Worm (Caenorhabditis elegans) whole organism, mixed stage, embryonic: ENCODE measurements around the gene F58E6.5.

ENCODE experiments used
- M03D4.4 ChIP-seq: sonication (generic microtip); optimal IDR thresholded peaks from 2 replicates; lab custom pipeline; 2017; ENCODE audit warnings: mild to moderate bottlenecking, missing genetic modification characterization, missing compliant biosample characterization
- bed-3 ChIP-seq: fragments of 200-800 bp; sonication (Bioruptor generic); optimal IDR thresholded peaks from 3 replicates; lab custom pipeline; 2018; ENCODE audit warnings: mild to moderate bottlenecking, missing genetic modification characterization, moderate library complexity, missing compliant biosample characterization
- blmp-1 ChIP-seq: fragments of 150-350 bp; optimal IDR thresholded peaks from 2 replicates; lab custom pipeline; 2014; ENCODE audit warnings: missing biosample characterization, missing genetic modification characterization
- ceh-39 ChIP-seq: fragments of 150-350 bp; optimal IDR thresholded peaks from 2 replicates; lab custom pipeline; 2014; ENCODE audit warnings: missing biosample characterization, missing genetic modification characterization
- ceh-43 ChIP-seq: fragments of 200-800 bp; sonication (Bioruptor generic); optimal IDR thresholded peaks from 2 replicates; lab custom pipeline; 2018; ENCODE audit warnings: mild to moderate bottlenecking, missing genetic modification characterization, moderate library complexity, missing compliant biosample characterization
- ceh-83 ChIP-seq: fragments of 200-800 bp; sonication (Bioruptor generic); optimal IDR thresholded peaks from 2 replicates; lab custom pipeline; 2018; ENCODE audit warnings: mild to moderate bottlenecking, missing genetic modification characterization, missing compliant biosample characterization
- ces-1 ChIP-seq: fragments of 150-350 bp; optimal IDR thresholded peaks from 2 replicates; lab custom pipeline; 2014; ENCODE audit warnings: missing biosample characterization, missing genetic modification reagents, missing genetic modification characterization
- cnd-1 ChIP-seq: fragments of 200-800 bp; sonication (Bioruptor generic); optimal IDR thresholded peaks from 2 replicates; lab custom pipeline; 2018; ENCODE audit warnings: mild to moderate bottlenecking, missing genetic modification characterization, missing compliant biosample characterization
- drap-1 ChIP-seq: fragments of 200-800 bp; sonication (Bioruptor generic); optimal IDR thresholded peaks from 3 replicates; lab custom pipeline; 2018; ENCODE audit warnings: mild to moderate bottlenecking, missing genetic modification characterization, missing compliant biosample characterization
- elt-1 ChIP-seq: sonication (generic microtip); optimal IDR thresholded peaks from 2 replicates; lab custom pipeline; 2017; ENCODE audit warnings: missing genetic modification characterization, mild to moderate bottlenecking, missing compliant biosample characterization, antibody characterized with exemption, moderate library complexity, borderline replicate concordance; ENCODE audit not compliant: insufficient read depth
- elt-3 ChIP-seq: fragments of 150-350 bp; optimal IDR thresholded peaks from 2 replicates; lab custom pipeline; 2014; ENCODE audit warnings: missing biosample characterization, missing genetic modification characterization
- flh-1 ChIP-seq: fragments of 200-800 bp; sonication (Bioruptor generic); optimal IDR thresholded peaks from 2 replicates; lab custom pipeline; 2018; ENCODE audit warnings: mild to moderate bottlenecking, missing genetic modification characterization, moderate library complexity, missing compliant biosample characterization
- ham-2 ChIP-seq: fragments of 200-800 bp; sonication (Bioruptor generic); optimal IDR thresholded peaks from 2 replicates; lab custom pipeline; 2018; ENCODE audit warnings: mild to moderate bottlenecking, missing genetic modification characterization, missing compliant biosample characterization
- hlh-1 ChIP-seq: fragments of 150-350 bp; optimal IDR thresholded peaks from 2 replicates; lab custom pipeline; 2014; ENCODE audit warnings: missing biosample characterization, missing genetic modification reagents, missing genetic modification characterization
- lin-13 ChIP-seq: fragments of 150-350 bp; optimal IDR thresholded peaks from 2 replicates; lab custom pipeline; 2014; ENCODE audit warnings: missing biosample characterization, missing genetic modification characterization
- lin-32 ChIP-seq: fragments of 200-800 bp; sonication (Bioruptor generic); optimal IDR thresholded peaks from 2 replicates; lab custom pipeline; 2018; ENCODE audit warnings: mild to moderate bottlenecking, missing genetic modification characterization, missing compliant biosample characterization
- lsy-2 ChIP-seq: fragments of 150-350 bp; optimal IDR thresholded peaks from 2 replicates; lab custom pipeline; 2014; ENCODE audit warnings: missing biosample characterization, missing genetic modification characterization
- mab-5 ChIP-seq: fragments of 150-350 bp; optimal IDR thresholded peaks from 2 replicates; lab custom pipeline; 2014; ENCODE audit warnings: missing biosample characterization, missing genetic modification characterization
- mep-1 ChIP-seq: fragments of 150-350 bp; optimal IDR thresholded peaks from 2 replicates; lab custom pipeline; 2017; ENCODE audit warnings: missing biosample characterization, missing genetic modification reagents, missing genetic modification characterization, inconsistent platforms
- mls-2 ChIP-seq: sonication (generic microtip); optimal IDR thresholded peaks from 2 replicates; lab custom pipeline; 2016; ENCODE audit warnings: mild to moderate bottlenecking, missing genetic modification characterization, moderate library complexity, missing compliant biosample characterization
- nhr-12 ChIP-seq: fragments of 150-350 bp; optimal IDR thresholded peaks from 2 replicates; lab custom pipeline; 2014; ENCODE audit warnings: missing biosample characterization, missing genetic modification characterization
- nhr-2 ChIP-seq: fragments of 150-350 bp; optimal IDR thresholded peaks from 2 replicates; lab custom pipeline; 2014; ENCODE audit warnings: missing biosample characterization, missing genetic modification characterization
- nhr-237 ChIP-seq: fragments of 150-350 bp; optimal IDR thresholded peaks from 2 replicates; lab custom pipeline; 2014; ENCODE audit warnings: missing biosample characterization, missing genetic modification characterization
- nhr-28 ChIP-seq: fragments of 150-350 bp; optimal IDR thresholded peaks from 2 replicates; lab custom pipeline; 2014; ENCODE audit warnings: missing biosample characterization, missing genetic modification characterization
- nhr-76 ChIP-seq: sonication (generic microtip); optimal IDR thresholded peaks from 2 replicates; lab custom pipeline; 2017; ENCODE audit warnings: missing biosample characterization, missing genetic modification characterization
- pha-4 ChIP-seq: fragments of 150-350 bp; optimal IDR thresholded peaks from 2 replicates; lab custom pipeline; 2018; ENCODE audit warnings: missing biosample characterization, missing genetic modification reagents, missing genetic modification characterization
- sem-2 ChIP-seq: fragments of 200-800 bp; sonication (Bioruptor generic); optimal IDR thresholded peaks from 2 replicates; lab custom pipeline; 2018; ENCODE audit warnings: mild to moderate bottlenecking, missing genetic modification characterization, missing compliant biosample characterization
- snpc-4 ChIP-seq: fragments of 150-350 bp; optimal IDR thresholded peaks from 2 replicates; lab custom pipeline; 2014; ENCODE audit warnings: missing biosample characterization, missing genetic modification characterization
- sptf-1 ChIP-seq: sonication (generic microtip); optimal IDR thresholded peaks from 2 replicates; lab custom pipeline; 2017; ENCODE audit warnings: mild to moderate bottlenecking, missing genetic modification characterization, moderate library complexity, missing compliant biosample characterization
- tbx-8 ChIP-seq: fragments of 200-800 bp; sonication (Bioruptor generic); optimal IDR thresholded peaks from 2 replicates; lab custom pipeline; 2018; ENCODE audit warnings: mild to moderate bottlenecking, missing genetic modification characterization, moderate library complexity, missing compliant biosample characterization
- unc-120 ChIP-seq: sonication (generic microtip); optimal IDR thresholded peaks from 2 replicates; lab custom pipeline; 2017; ENCODE audit warnings: missing genetic modification characterization, missing compliant biosample characterization; ENCODE audit not compliant: poor library complexity, severe bottlenecking
- unc-39 ChIP-seq: fragments of 150-350 bp; optimal IDR thresholded peaks from 2 replicates; lab custom pipeline; 2014; ENCODE audit warnings: missing biosample characterization, missing genetic modification characterization
- unc-62 ChIP-seq: fragments of 150-350 bp; optimal IDR thresholded peaks from 2 replicates; lab custom pipeline; 2014; ENCODE audit warnings: missing biosample characterization, missing genetic modification reagents, missing genetic modification characterization
- zip-8 ChIP-seq: fragments of 150-350 bp; optimal IDR thresholded peaks from 2 replicates; lab custom pipeline; 2014; ENCODE audit warnings: missing biosample characterization, missing genetic modification characterization
- ztf-11 ChIP-seq: fragments of 150-350 bp; optimal IDR thresholded peaks from 2 replicates; lab custom pipeline; 2014; ENCODE audit warnings: missing biosample characterization, missing genetic modification characterization

The F58E6.5 gene

ce11 chrV:9737287-9737686, 17.1 kb downstream of the F58E6.5 start, which contains the start of gene aqp-4:
TSS of gene aqp-4 (plus strand) at chrV:9737556.
- no peak for TF ChIP-seq tbx-8
- no peak for TF ChIP-seq unc-120
- no peak for TF ChIP-seq hlh-1 (tag; lab: Kevin White, UChicago)
- no peak for TF ChIP-seq unc-62 (GFP tag; lab: Kevin White, UChicago)
- no peak for TF ChIP-seq drap-1 (GFP tag; lab: Kevin White, UChicago)

ce11 chrV:9733920-9734454, 20.4 kb downstream of the F58E6.5 start, which contains the start of gene cal-7:
TSS of gene cal-7 (plus strand) at chrV:9734103.
- TF ChIP-seq zip-8 (no peak), sptf-1 (tag; lab: Kevin White, UChicago) (no peak), unc-62 (GFP tag; lab: Kevin White, UChicago) (no peak), cnd-1 (tag; lab: Kevin White, UChicago) (no peak), ceh-43 (GFP tag; lab: Kevin White, UChicago) (no peak), unc-120 (no peak), nhr-28 (tag; lab: Kevin White, UChicago) (no peak)
- TF ChIP-seq, all 35 proteins: peak for 0

DNA sequence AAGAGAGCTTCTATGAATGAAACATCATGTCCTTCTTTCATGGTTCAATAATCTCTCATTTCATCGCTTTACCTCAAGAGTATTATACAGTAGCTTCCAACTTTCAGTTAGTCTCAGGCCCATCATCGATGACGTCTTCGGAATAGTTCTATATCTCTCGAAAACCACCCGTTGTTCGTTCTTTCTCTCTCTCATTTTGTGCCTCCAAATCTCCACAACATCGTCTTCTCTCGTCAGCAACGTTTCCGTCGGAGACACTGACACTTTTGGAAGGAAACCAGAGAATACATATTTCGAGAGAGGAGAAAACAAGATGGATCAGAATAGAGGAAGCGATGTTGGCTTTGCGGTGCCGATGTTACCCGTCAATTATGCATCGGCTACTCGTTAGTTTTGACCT, 22.5 kb downstream of the F58E6.5 start:
- TF ChIP-seq unc-62 (GFP tag; lab: Kevin White, UChicago) = peak; percentile 65
- no peak for TF ChIP-seq mls-2
- peak; percentile 28 for TF ChIP-seq ham-2 (GFP tag; lab: Kevin White, UChicago)

- TF ChIP-seq ztf-11 (tag; lab: Kevin White, UChicago) (peak; percentile 77), mls-2 (peak; percentile 90), unc-120 (peak; percentile 98), cnd-1 (tag; lab: Kevin White, UChicago) (peak; percentile 17), tbx-8 (peak; percentile 55), nhr-76 (tag; lab: Kevin White, UChicago) (peak; percentile 32), flh-1 (peak; percentile 54), nhr-28 (tag; lab: Kevin White, UChicago) (no peak), M03D4.4 (tag; lab: Kevin White, UChicago) (peak; percentile 78), lsy-2 (tag; lab: Kevin White, UChicago) (peak; percentile 95), mab-5 (tag; lab: Kevin White, UChicago) (peak; percentile 42), elt-3 (no peak), mep-1 (tag; lab: Kevin White, UChicago) (peak; percentile 38), bed-3 (GFP tag; lab: Kevin White, UChicago) (no peak), ces-1 (GFP tag; lab: Kevin White, UChicago) (peak; percentile 37), ceh-39 (tag; lab: Kevin White, UChicago) (peak; percentile 48), ceh-83 (GFP tag; lab: Kevin White, UChicago) (no peak), lin-32 (GFP tag; lab: Kevin White, UChicago) (peak; percentile 37), ceh-43 (GFP tag; lab: Kevin White, UChicago) (peak; percentile 55), blmp-1 (tag; lab: Kevin White, UChicago) (peak; percentile 11), hlh-1 (tag; lab: Kevin White, UChicago) (peak; percentile 70), unc-62 (GFP tag; lab: Kevin White, UChicago) (peak; percentile 83), sptf-1 (tag; lab: Kevin White, UChicago) (peak; percentile 90), elt-1 (tag; lab: Kevin White, UChicago) (no peak), zip-8 (no peak), ham-2 (GFP tag; lab: Kevin White, UChicago) (peak; percentile 97), lin-13 (tag; lab: Kevin White, UChicago) (peak; percentile 82), snpc-4 (no peak), sem-2 (GFP tag; lab: Kevin White, UChicago) (peak; percentile 35), nhr-12 (tag; lab: Kevin White, UChicago) (peak; percentile 48), drap-1 (GFP tag; lab: Kevin White, UChicago) (no peak), pha-4 (tag; lab: Kevin White, UChicago) (peak; percentile 79), nhr-2 (tag; lab: Kevin White, UChicago) (peak; percentile 55), unc-39 (tag; lab: Kevin White, UChicago) (no peak), nhr-237 (peak; percentile 80)
These were observed 23.3 kb downstream of the F58E6.5 start for ce11 chrV:9730743-9731706.
